Worm (Caenorhabditis elegans): Measurements from ENCODE around the gene F02C12.2.

DNA sequence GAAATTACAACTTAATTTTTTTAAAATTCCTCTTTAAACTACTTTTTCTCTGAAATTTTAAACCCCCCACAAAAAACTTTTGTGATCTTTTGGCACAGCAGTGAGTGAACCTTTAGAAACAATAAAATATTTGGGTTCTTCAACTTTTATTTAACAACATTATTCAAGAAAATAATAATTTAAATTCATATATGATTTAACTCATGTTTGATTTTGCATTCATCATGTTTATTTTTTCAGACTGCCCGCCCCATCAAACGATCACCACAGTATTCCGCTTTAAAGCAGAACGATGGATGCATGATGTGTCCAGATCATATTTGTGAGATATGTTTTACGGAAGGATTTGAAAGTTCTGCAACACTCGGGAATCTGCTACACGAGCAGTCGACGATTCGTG lies 47.3 kb upstream of the F02C12.2 start, which contains the start of gene set-8:
- TF ChIP-seq ztf-22 (GFP tag; optimal IDR thresholded peaks at IDR 0.05), result no peak
- TF ChIP-seq aptf-2 (GFP tag; conservative IDR thresholded peaks at IDR 0.05), result no peak
- TF ChIP-seq attf-5 (GFP tag; optimal IDR thresholded peaks at IDR 0.05), result no peak
